Fruit fly (Drosophila melanogaster) whole organism, prepupa: Measurements from ENCODE around the gene Cpr78E.

Experiments used
- CG10631 ChIP-seq: fragments of 200-800 bp; sonication (Bioruptor generic); optimal IDR thresholded peaks from 2 replicates; lab custom pipeline; 2016; ENCODE audit warnings: missing biosample characterization, missing genetic modification characterization
- CG10669 ChIP-seq: fragments of 200-800 bp; sonication (Bioruptor generic); optimal IDR thresholded peaks from 3 replicates; lab custom pipeline; 2018; ENCODE audit warnings: missing biosample characterization, mild to moderate bottlenecking, missing genetic modification characterization, moderate library complexity
- CG11902 ChIP-seq: fragments of 200-800 bp; sonication (Bioruptor generic); optimal IDR thresholded peaks from 3 replicates; lab custom pipeline; 2016; ENCODE audit warnings: missing biosample characterization, missing genetic modification characterization
- CG15336 ChIP-seq: fragments of 200-800 bp; sonication (Bioruptor generic); IDR thresholded peaks from 2 replicates; pipeline ENCODE4 v1.3.6; 2022; ENCODE audit warnings: missing biosample characterization, missing genetic modification characterization
- CG16779 ChIP-seq: fragments of 200-800 bp; sonication (Bioruptor generic); optimal IDR thresholded peaks from 3 replicates; lab custom pipeline; 2017; ENCODE audit warnings: missing biosample characterization, mild to moderate bottlenecking, missing genetic modification characterization
- CG3032 ChIP-seq: fragments of 200-800 bp; optimal IDR thresholded peaks from 2 replicates; lab custom pipeline; 2019; ENCODE audit warnings: missing biosample characterization, mild to moderate bottlenecking, missing genetic modification characterization, moderate library complexity
- CG31627 ChIP-seq: fragments of 200-800 bp; sonication (Bioruptor generic); optimal IDR thresholded peaks from 3 replicates; lab custom pipeline; 2016; ENCODE audit warnings: missing biosample characterization, missing genetic modification characterization
- CG3919 ChIP-seq: fragments of 200-800 bp; sonication (Bioruptor generic); optimal IDR thresholded peaks from 3 replicates; lab custom pipeline; 2016; ENCODE audit warnings: missing biosample characterization, missing genetic modification characterization
- CG4318 ChIP-seq: fragments of 200-800 bp; sonication (Bioruptor generic); optimal IDR thresholded peaks from 3 replicates; lab custom pipeline; 2017; ENCODE audit warnings: missing biosample characterization, mild to moderate bottlenecking, missing genetic modification characterization
- CG6276 ChIP-seq: fragments of 200-800 bp; sonication (Bioruptor generic); optimal IDR thresholded peaks from 2 replicates; lab custom pipeline; 2017; ENCODE audit warnings: missing biosample characterization, mild to moderate bottlenecking, missing genetic modification characterization
- CG6792 ChIP-seq: fragments of 200-800 bp; sonication (Bioruptor generic); optimal IDR thresholded peaks from 3 replicates; lab custom pipeline; 2016; ENCODE audit warnings: missing biosample characterization, missing genetic modification characterization
- CG6808 ChIP-seq: fragments of 200-800 bp; sonication (Bioruptor generic); optimal IDR thresholded peaks from 3 replicates; lab custom pipeline; 2017; ENCODE audit warnings: missing biosample characterization, missing genetic modification characterization, mild to moderate bottlenecking, moderate library complexity, missing genetic modification reagents
- CG8119 ChIP-seq: fragments of 200-800 bp; sonication (Bioruptor generic); IDR thresholded peaks from 3 replicates; pipeline ENCODE4 v1.3.6; 2022; ENCODE audit warnings: missing biosample characterization, missing genetic modification characterization
- CG8319 ChIP-seq: fragments of 200-800 bp; sonication (Bioruptor generic); optimal IDR thresholded peaks from 3 replicates; lab custom pipeline; 2016; ENCODE audit warnings: missing biosample characterization, missing genetic modification characterization
- CG8632 ChIP-seq: fragments of 200-800 bp; sonication (Bioruptor generic); optimal IDR thresholded peaks from 3 replicates; lab custom pipeline; 2016; ENCODE audit warnings: missing biosample characterization, missing genetic modification characterization
- CG9139 ChIP-seq: fragments of 200-800 bp; sonication (Bioruptor generic); optimal IDR thresholded peaks from 3 replicates; lab custom pipeline; 2017; ENCODE audit warnings: missing biosample characterization, mild to moderate bottlenecking, missing genetic modification characterization
- Ets21C ChIP-seq: fragments of 200-800 bp; sonication (Bioruptor generic); optimal IDR thresholded peaks from 3 replicates; lab custom pipeline; 2016; ENCODE audit warnings: missing biosample characterization, missing genetic modification characterization
- Ets96B ChIP-seq: fragments of 200-800 bp; optimal IDR thresholded peaks from 2 replicates; lab custom pipeline; 2019; ENCODE audit warnings: missing biosample characterization, mild to moderate bottlenecking, missing genetic modification characterization, moderate library complexity
- Gug ChIP-seq: fragments of 200-800 bp; sonication (Bioruptor generic); IDR thresholded peaks from 2 replicates; pipeline ENCODE4 v1.3.6; 2022; ENCODE audit warnings: missing biosample characterization, missing genetic modification characterization
- Hr39 ChIP-seq: fragments of 200-800 bp; sonication (Bioruptor generic); optimal IDR thresholded peaks from 2 replicates; lab custom pipeline; 2016; ENCODE audit warnings: missing biosample characterization, missing genetic modification characterization
- Lpt ChIP-seq: fragments of 200-800 bp; sonication (Bioruptor generic); optimal IDR thresholded peaks from 3 replicates; lab custom pipeline; 2016; ENCODE audit warnings: missing biosample characterization, missing genetic modification characterization
- Met ChIP-seq: fragments of 200-800 bp; sonication (Bioruptor generic); optimal IDR thresholded peaks from 3 replicates; lab custom pipeline; 2016; ENCODE audit warnings: missing biosample characterization, missing genetic modification characterization
- OdsH ChIP-seq: fragments of 200-800 bp; sonication (Bioruptor generic); optimal IDR thresholded peaks from 3 replicates; lab custom pipeline; 2016; ENCODE audit warnings: missing biosample characterization, missing genetic modification characterization
- Smox ChIP-seq: fragments of 200-800 bp; sonication (Bioruptor generic); optimal IDR thresholded peaks from 3 replicates; lab custom pipeline; 2016; ENCODE audit warnings: missing biosample characterization, missing genetic modification characterization
- Sox14 ChIP-seq: fragments of 200-800 bp; sonication (Bioruptor generic); optimal IDR thresholded peaks from 3 replicates; lab custom pipeline; 2016; ENCODE audit warnings: missing biosample characterization, missing genetic modification characterization
- Sox15 ChIP-seq: fragments of 200-800 bp; sonication (Bioruptor generic); optimal IDR thresholded peaks from 3 replicates; lab custom pipeline; 2016; ENCODE audit warnings: missing biosample characterization, missing genetic modification characterization
- achi ChIP-seq: fragments of 200-800 bp; sonication (Bioruptor generic); optimal IDR thresholded peaks from 3 replicates; lab custom pipeline; 2016; ENCODE audit warnings: missing biosample characterization, missing genetic modification characterization
- acj6 ChIP-seq: fragments of 200-800 bp; sonication (Bioruptor generic); optimal IDR thresholded peaks from 3 replicates; lab custom pipeline; 2016; ENCODE audit warnings: missing biosample characterization, missing genetic modification characterization
- cyc ChIP-seq: fragments of 200-800 bp; sonication (Bioruptor generic); optimal IDR thresholded peaks from 3 replicates; lab custom pipeline; 2016; ENCODE audit warnings: missing biosample characterization, missing genetic modification characterization
- dac ChIP-seq: fragments of 200-800 bp; sonication (Bioruptor generic); optimal IDR thresholded peaks from 2 replicates; lab custom pipeline; 2017; ENCODE audit warnings: missing biosample characterization, mild to moderate bottlenecking, missing genetic modification characterization
- dsx ChIP-seq: fragments of 200-800 bp; optimal IDR thresholded peaks from 3 replicates; lab custom pipeline; 2019; ENCODE audit warnings: missing biosample characterization, mild to moderate bottlenecking, missing genetic modification characterization, moderate library complexity; ENCODE audit not compliant: poor library complexity, severe bottlenecking
- eg ChIP-seq: fragments of 200-800 bp; sonication (Bioruptor generic); IDR thresholded peaks from 3 replicates; pipeline ENCODE4 v1.3.6; 2022; ENCODE audit warnings: missing biosample characterization, missing genetic modification characterization
- esn ChIP-seq: fragments of 200-800 bp; sonication (Bioruptor generic); optimal IDR thresholded peaks from 2 replicates; lab custom pipeline; 2016; ENCODE audit warnings: missing biosample characterization, mild to moderate bottlenecking, missing genetic modification characterization, moderate library complexity
- fd59A ChIP-seq: fragments of 200-800 bp; sonication (Bioruptor generic); optimal IDR thresholded peaks from 2 replicates; lab custom pipeline; 2017; ENCODE audit warnings: missing biosample characterization, mild to moderate bottlenecking, missing genetic modification characterization, missing genetic modification reagents
- net ChIP-seq: fragments of 200-800 bp; sonication (Bioruptor generic); optimal IDR thresholded peaks from 3 replicates; lab custom pipeline; 2016; ENCODE audit warnings: missing biosample characterization, missing genetic modification characterization
- pdm3 ChIP-seq: fragments of 200-800 bp; sonication (Bioruptor generic); optimal IDR thresholded peaks from 3 replicates; lab custom pipeline; 2016; ENCODE audit warnings: missing biosample characterization, missing genetic modification characterization
- spab ChIP-seq: fragments of 200-800 bp; sonication (Bioruptor generic); optimal IDR thresholded peaks from 2 replicates; lab custom pipeline; 2017; ENCODE audit warnings: missing biosample characterization, mild to moderate bottlenecking, missing genetic modification characterization, missing genetic modification reagents
- ss ChIP-seq, 2 experiments: fragments of 200-800 bp; sonication (Bioruptor generic); optimal IDR thresholded peaks; 2 replicates in 1 of 2; 3 replicates in 1 of 2; lab custom pipeline; 2017 to 2018; ENCODE audit warnings: mild to moderate bottlenecking in 2 of 2, missing biosample characterization in 2 of 2, missing genetic modification characterization in 2 of 2, moderate library complexity in 1 of 2
- topi ChIP-seq: fragments of 200-800 bp; sonication (Bioruptor generic); optimal IDR thresholded peaks from 3 replicates; lab custom pipeline; 2016; ENCODE audit warnings: missing biosample characterization, missing genetic modification characterization
- vri ChIP-seq: fragments of 200-800 bp; sonication (Bioruptor generic); optimal IDR thresholded peaks from 3 replicates; lab custom pipeline; 2016; ENCODE audit warnings: missing biosample characterization, mild to moderate bottlenecking, missing genetic modification characterization

Cpr78E gene

DNA sequence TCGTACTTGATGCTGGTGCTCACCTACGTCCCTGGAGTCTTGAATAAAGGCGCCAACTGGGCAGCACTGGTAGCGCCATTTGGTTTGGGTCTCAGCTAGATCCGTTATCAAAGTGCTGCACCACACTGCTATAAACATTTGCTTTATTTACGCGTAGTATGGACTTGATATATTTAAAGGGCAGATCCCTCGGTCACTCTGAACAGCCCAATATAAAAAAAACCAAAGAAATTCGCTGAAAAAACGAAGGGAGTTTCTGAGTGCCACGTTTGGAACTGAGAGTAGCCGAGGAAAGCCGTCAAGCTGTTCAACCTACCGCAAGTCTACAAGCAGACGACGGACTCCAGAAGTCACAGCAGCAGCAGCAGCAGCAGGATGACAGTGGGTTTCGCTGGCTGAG lies 26.0 kb downstream of the Cpr78E start, which contains the start of gene Atox1 (continued):
- TF ChIP-seq CG15336 (GFP tag; lab: Robert Waterston, UW) (peak; percentile 25; the same call in 1 of the 2 replicates), vri (GFP tag; lab: Kevin White, UChicago) (no peak), ss (GFP tag; optimal IDR thresholded peaks at IDR 0.05; lab: Kevin White, UChicago) (peak in 1 of 2 experiments; percentile 38), net (GFP tag; lab: Kevin White, UChicago) (no peak), CG16779 (tag; lab: Kevin White, UChicago) (no peak), CG4318 (GFP tag; lab: Kevin White, UChicago) (no peak), CG9139 (no peak), CG31627 (GFP tag; lab: Kevin White, UChicago) (no peak), CG10631 (no peak), Gug (GFP tag; lab: Robert Waterston, UW) (no peak), Met (no peak), achi (GFP tag; lab: Kevin White, UChicago) (no peak), topi (GFP tag; lab: Kevin White, UChicago) (no peak), CG6792 (GFP tag; lab: Kevin White, UChicago) (no peak), fd59A (GFP tag; lab: Kevin White, UChicago) (no peak), pdm3 (GFP tag; lab: Kevin White, UChicago) (no peak), Ets96B (tag; lab: Kevin White, UChicago) (no peak), acj6 (no peak), cyc (GFP tag; lab: Kevin White, UChicago) (no peak), Lpt (GFP tag; lab: Kevin White, UChicago) (no peak), Sox14 (GFP tag; lab: Kevin White, UChicago) (peak; percentile 47), Smox (GFP tag; lab: Kevin White, UChicago) (no peak), OdsH (GFP tag; lab: Kevin White, UChicago) (no peak), spab (GFP tag; lab: Kevin White, UChicago) (no peak), CG10669 (GFP tag; lab: Kevin White, UChicago) (no peak), CG11902 (GFP tag; lab: Kevin White, UChicago) (no peak), dsx (GFP tag; lab: Kevin White, UChicago) (no peak), CG3919 (GFP tag; lab: Kevin White, UChicago) (no peak), Hr39 (no peak), Ets21C (GFP tag; lab: Kevin White, UChicago) (no peak)

DNA sequence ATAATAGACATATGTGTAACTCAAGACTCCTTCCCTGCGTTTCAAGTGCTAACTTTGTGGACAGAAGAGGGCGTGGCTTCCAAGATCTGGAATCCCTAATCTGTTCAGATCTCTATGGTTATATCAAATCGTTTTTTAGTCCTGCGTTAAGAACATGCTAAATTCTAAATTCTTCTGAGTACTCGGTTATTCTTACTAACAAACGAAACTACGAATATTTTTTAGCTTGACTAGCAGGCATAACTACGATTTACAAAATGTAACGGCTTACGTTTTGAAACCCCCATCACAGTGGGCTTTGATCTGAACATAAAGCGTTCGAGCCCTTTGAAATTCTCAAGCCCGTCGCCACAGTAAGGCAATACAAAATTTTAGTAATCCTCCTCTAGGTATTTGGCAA lies 27.7 kb downstream of the Cpr78E start, which contains the start of gene CG32445:
CG32445 (plus strand) TSS at position 301 of the 400 bp plus-strand sequence.
- no peak for TF ChIP-seq CG3032 (tag; lab: Kevin White, UChicago)
- TF ChIP-seq esn = no peak
- TF ChIP-seq dac (GFP tag; lab: Kevin White, UChicago) = no peak
- no peak for TF ChIP-seq spab (GFP tag; lab: Kevin White, UChicago)
- no peak for TF ChIP-seq CG8632
- TF ChIP-seq eg (GFP tag; lab: Robert Waterston, UW) = no peak
- no peak for TF ChIP-seq topi (GFP tag; lab: Kevin White, UChicago)
- no peak for TF ChIP-seq CG8319
- no peak for TF ChIP-seq OdsH (GFP tag; lab: Kevin White, UChicago)
- TF ChIP-seq CG6808 = no peak
- no peak for TF ChIP-seq CG15336 (GFP tag; lab: Robert Waterston, UW)
- no peak for TF ChIP-seq pdm3 (GFP tag; lab: Kevin White, UChicago)
- TF ChIP-seq dsx (GFP tag; lab: Kevin White, UChicago) = no peak
- TF ChIP-seq ss (GFP tag; optimal IDR thresholded peaks at IDR 0.05; lab: Kevin White, UChicago) = no peak
- TF ChIP-seq Sox15 (GFP tag; lab: Kevin White, UChicago) = no peak
- TF ChIP-seq acj6 = no peak
- no peak for TF ChIP-seq CG6276 (GFP tag; lab: Kevin White, UChicago)
- TF ChIP-seq CG8119 = no peak
- no peak for TF ChIP-seq CG6792 (GFP tag; lab: Kevin White, UChicago)
